Fruit fly (Drosophila melanogaster) whole organism, embryonic: ENCODE measurements around the gene Tsen2.
A peak's percentile ranks its signal among the peaks of the same experiment; 100 is the strongest.

Experiments
- Asciz ChIP-seq: fragments of 200-800 bp; sonication (Bioruptor generic); optimal IDR thresholded peaks from 2 replicates; lab custom pipeline; 2017; ENCODE audit warnings: missing biosample characterization, mild to moderate bottlenecking, missing genetic modification characterization, missing genetic modification reagents
- B-H2 ChIP-seq: fragments of 200-800 bp; sonication (Bioruptor generic); optimal IDR thresholded peaks from 2 replicates; lab custom pipeline; 2018; ENCODE audit warnings: missing biosample characterization, mild to moderate bottlenecking, missing genetic modification characterization
- Bgb ChIP-seq: fragments of 200-800 bp; sonication (Bioruptor generic); IDR thresholded peaks from 2 replicates; pipeline ENCODE4 v1.3.6; 2022; ENCODE audit warnings: missing biosample characterization, missing genetic modification characterization; ENCODE audit not compliant: partially characterized antibody
- CG12071 ChIP-seq: fragments of 200-800 bp; sonication (Bioruptor generic); optimal IDR thresholded peaks from 3 replicates; lab custom pipeline; 2018; ENCODE audit warnings: missing biosample characterization, mild to moderate bottlenecking, missing genetic modification characterization
- CG12219 ChIP-seq: fragments of 200-800 bp; sonication (Bioruptor generic); optimal IDR thresholded peaks from 3 replicates; lab custom pipeline; 2018; ENCODE audit warnings: missing biosample characterization, mild to moderate bottlenecking, missing genetic modification characterization
- CG12942 ChIP-seq: fragments of 200-800 bp; sonication (Bioruptor generic); optimal IDR thresholded peaks from 3 replicates; lab custom pipeline; 2016; ENCODE audit warnings: missing biosample characterization, missing genetic modification characterization
- CG13424 ChIP-seq: fragments of 200-800 bp; sonication (Bioruptor generic); optimal IDR thresholded peaks from 2 replicates; lab custom pipeline; 2019; ENCODE audit warnings: missing biosample characterization, mild to moderate bottlenecking, missing genetic modification characterization, moderate library complexity
- CG16813 ChIP-seq: fragments of 200-800 bp; sonication (Bioruptor generic); IDR thresholded peaks from 3 replicates; pipeline ENCODE4 v1.3.6; 2022; ENCODE audit warnings: missing biosample characterization, missing genetic modification characterization; ENCODE audit not compliant: partially characterized antibody
- CG17186 ChIP-seq: fragments of 200-800 bp; sonication (Bioruptor generic); optimal IDR thresholded peaks from 3 replicates; lab custom pipeline; 2017; ENCODE audit warnings: missing biosample characterization, missing genetic modification reagents, missing genetic modification characterization
- CG2712 ChIP-seq: fragments of 200-800 bp; optimal IDR thresholded peaks from 3 replicates; lab custom pipeline; 2019; ENCODE audit warnings: missing biosample characterization, mild to moderate bottlenecking, missing genetic modification characterization, moderate library complexity
- CG30403 ChIP-seq: fragments of 200-800 bp; sonication (Bioruptor generic); optimal IDR thresholded peaks from 3 replicates; lab custom pipeline; 2016; ENCODE audit warnings: missing biosample characterization, missing genetic modification characterization
- CG3726 ChIP-seq: fragments of 200-800 bp; sonication (Bioruptor generic); IDR thresholded peaks from 3 replicates; pipeline ENCODE4, ENCODE4 v1.3.6; 2022; ENCODE audit warnings: missing biosample characterization, missing genetic modification characterization
- CG4328 ChIP-seq: fragments of 200-800 bp; sonication (Bioruptor generic); optimal IDR thresholded peaks from 3 replicates; lab custom pipeline; 2017; ENCODE audit warnings: missing biosample characterization, missing genetic modification reagents, missing genetic modification characterization
- CG6254 ChIP-seq: fragments of 200-800 bp; sonication (Bioruptor generic); optimal IDR thresholded peaks from 3 replicates; lab custom pipeline; 2017; ENCODE audit warnings: mild to moderate bottlenecking, missing biosample characterization, missing genetic modification reagents, missing genetic modification characterization
- CG6791 ChIP-seq: fragments of 200-800 bp; sonication (Bioruptor generic); IDR thresholded peaks from 3 replicates; pipeline ENCODE4 v1.3.6; 2022; ENCODE audit warnings: missing biosample characterization, missing genetic modification characterization; ENCODE audit not compliant: partially characterized antibody
- CG8478 ChIP-seq: fragments of >200 bp; optimal IDR thresholded peaks from 2 replicates; lab custom pipeline; 2018
- Fer1 ChIP-seq: fragments of 200-800 bp; sonication (Bioruptor generic); optimal IDR thresholded peaks from 2 replicates; lab custom pipeline; 2017; ENCODE audit warnings: missing biosample characterization, mild to moderate bottlenecking, missing genetic modification characterization
- Gug ChIP-seq: fragments of 200-800 bp; sonication (Bioruptor generic); IDR thresholded peaks from 4 replicates; pipeline ENCODE4 v1.3.6; 2022; ENCODE audit warnings: missing biosample characterization, missing genetic modification characterization
- H15 ChIP-seq: fragments of 200-800 bp; sonication (Bioruptor generic); IDR thresholded peaks from 3 replicates; pipeline ENCODE4 v1.3.6; 2022; ENCODE audit warnings: missing biosample characterization, missing genetic modification characterization
- HLHmδ ChIP-seq: fragments of 200-800 bp; sonication (Bioruptor generic); optimal IDR thresholded peaks from 2 replicates; lab custom pipeline; 2018; ENCODE audit warnings: missing biosample characterization, mild to moderate bottlenecking, missing genetic modification characterization, moderate library complexity
- HmgZ ChIP-seq: fragments of 200-800 bp; sonication (Bioruptor generic); optimal IDR thresholded peaks from 2 replicates; lab custom pipeline; 2018; ENCODE audit warnings: missing biosample characterization, mild to moderate bottlenecking, missing genetic modification characterization
- Med ChIP-seq: fragments of 200-800 bp; sonication (Bioruptor generic); peaks from one replicate; lab custom pipeline; 2016; ENCODE audit warnings: missing biosample characterization, missing genetic modification characterization, mild to moderate bottlenecking, inconsistent platforms, moderate library complexity
- NFAT ChIP-seq: fragments of 200-800 bp; sonication (Bioruptor generic); IDR thresholded peaks from 2 replicates; pipeline ENCODE4 v1.3.6; 2022; ENCODE audit warnings: missing biosample characterization, missing genetic modification characterization
- Opbp ChIP-seq: fragments of 200-800 bp; sonication (Bioruptor generic); IDR thresholded peaks from 3 replicates; pipeline ENCODE4 v1.3.6; 2022; ENCODE audit warnings: missing biosample characterization, missing genetic modification characterization; ENCODE audit not compliant: partially characterized antibody
- Scr ChIP-seq: fragments of 200-800 bp; sonication (Bioruptor generic); IDR thresholded peaks from 2 replicates; pipeline ENCODE4 v1.3.6; 2022; ENCODE audit warnings: missing biosample characterization, missing genetic modification characterization; ENCODE audit not compliant: partially characterized antibody
- Sry-δ ChIP-seq: fragments of 200-800 bp; sonication (Bioruptor generic); optimal IDR thresholded peaks from 2 replicates; lab custom pipeline; 2016; ENCODE audit warnings: missing biosample characterization, missing genetic modification characterization
- Xbp1 ChIP-seq: fragments of 200-800 bp; sonication (Bioruptor generic); optimal IDR thresholded peaks from 3 replicates; lab custom pipeline; 2016; ENCODE audit warnings: missing biosample characterization, mild to moderate bottlenecking, missing genetic modification characterization
- bcd ChIP-seq: fragments of 200-800 bp; sonication (Bioruptor generic); optimal IDR thresholded peaks from 2 replicates; lab custom pipeline; 2017; ENCODE audit warnings: missing biosample characterization, mild to moderate bottlenecking, missing genetic modification characterization
- bigmax ChIP-seq: fragments of 200-800 bp; sonication (Bioruptor generic); optimal IDR thresholded peaks from 2 replicates; lab custom pipeline; 2018; ENCODE audit warnings: missing biosample characterization, mild to moderate bottlenecking, missing genetic modification characterization
- btn ChIP-seq: fragments of 200-800 bp; sonication (Bioruptor generic); optimal IDR thresholded peaks from 2 replicates; lab custom pipeline; 2016; ENCODE audit warnings: missing biosample characterization, missing genetic modification characterization
- cad ChIP-seq: fragments of >200 bp; optimal IDR thresholded peaks from 2 replicates; lab custom pipeline; 2017; ENCODE audit warnings: missing biosample characterization, missing genetic modification characterization
- cg ChIP-seq: fragments of 200-800 bp; sonication (Bioruptor generic); optimal IDR thresholded peaks from 3 replicates; lab custom pipeline; 2019; ENCODE audit warnings: missing biosample characterization, mild to moderate bottlenecking, missing genetic modification characterization, moderate library complexity
- croc ChIP-seq: fragments of 200-800 bp; sonication (Bioruptor generic); conservative IDR thresholded peaks from 3 replicates; pipeline ENCODE4 v1.3.6; 2022; ENCODE audit warnings: missing biosample characterization, missing genetic modification characterization
- crol ChIP-seq: fragments of 200-800 bp; sonication (Bioruptor generic); IDR thresholded peaks from 2 replicates; pipeline ENCODE4 v1.3.6; 2022; ENCODE audit warnings: missing biosample characterization, missing genetic modification characterization
- crp ChIP-seq, 2 experiments: fragments of 200-800 bp; sonication (Bioruptor generic); optimal IDR thresholded peaks; 2 replicates in 1 of 2; 3 replicates in 1 of 2; lab custom pipeline; 2017; ENCODE audit warnings: missing biosample characterization in 2 of 2, missing genetic modification characterization in 2 of 2, mild to moderate bottlenecking in 1 of 2, moderate library complexity in 1 of 2
- dati ChIP-seq: fragments of 200-800 bp; sonication (Bioruptor generic); IDR thresholded peaks from 2 replicates; pipeline ENCODE4 v1.3.6; 2022; ENCODE audit warnings: missing biosample characterization, missing genetic modification characterization
- dpn ChIP-seq, 2 experiments: fragments of 200-800 bp; sonication (Bioruptor generic); optimal IDR thresholded peaks; 3 replicates each; lab custom pipeline; 2016; ENCODE audit warnings: missing biosample characterization in 2 of 2, missing genetic modification characterization in 2 of 2
- dysf ChIP-seq: fragments of 200-800 bp; sonication (Bioruptor generic); IDR thresholded peaks from 3 replicates; pipeline ENCODE4 v1.3.6; 2022; ENCODE audit warnings: missing biosample characterization, missing genetic modification characterization
- gro ChIP-seq: fragments of 200-800 bp; sonication (Bioruptor generic); optimal IDR thresholded peaks from 2 replicates; lab custom pipeline; 2016; ENCODE audit warnings: missing biosample characterization, missing genetic modification characterization
- hkb ChIP-seq, 2 experiments: fragments of 200-800 bp in 1 of 2; fragments of >200 bp in 1 of 2; sonication (Bioruptor generic) in 1 of 2; IDR thresholded peaks in 1 of 2; optimal IDR thresholded peaks in 1 of 2; 2 replicates each; pipeline versions ENCODE4 v1.3.6 to Lab custom; 2017 to 2022; ENCODE audit warnings: missing biosample characterization in 1 of 2, missing genetic modification characterization in 1 of 2
- jigr1 ChIP-seq: fragments of 200-800 bp; sonication (Bioruptor generic); IDR thresholded peaks from 3 replicates; pipeline ENCODE4 v1.3.6; 2022; ENCODE audit warnings: missing biosample characterization, missing genetic modification characterization
- jing ChIP-seq: fragments of 200-800 bp; sonication (Bioruptor generic); optimal IDR thresholded peaks from 2 replicates; lab custom pipeline; 2018; ENCODE audit warnings: missing biosample characterization, mild to moderate bottlenecking, missing genetic modification characterization
- klu ChIP-seq: fragments of 200-800 bp; sonication (Bioruptor generic); IDR thresholded peaks from 2 replicates; pipeline ENCODE4 v1.3.6; 2022; ENCODE audit warnings: missing biosample characterization, missing genetic modification characterization
- nerfin-2 ChIP-seq: fragments of 200-800 bp; sonication (Bioruptor generic); IDR thresholded peaks from 2 replicates; pipeline ENCODE4 v1.3.6; 2022; ENCODE audit warnings: missing biosample characterization, missing genetic modification characterization; ENCODE audit not compliant: partially characterized antibody
- nmo ChIP-seq: fragments of 200-800 bp; sonication (Bioruptor generic); optimal IDR thresholded peaks from 2 replicates; lab custom pipeline; 2018; ENCODE audit warnings: missing biosample characterization, mild to moderate bottlenecking, missing genetic modification characterization, moderate library complexity
- prd ChIP-seq, 3 experiments: fragments of >200 bp in 2 of 3; fragments of 200-800 bp in 1 of 3; sonication (Bioruptor generic) in 1 of 3; optimal IDR thresholded peaks in 2 of 3; IDR thresholded peaks in 1 of 3; 2 replicates in 2 of 3; 3 replicates in 1 of 3; pipeline versions ENCODE4 v1.3.6 to Lab custom; 2017 to 2022; ENCODE audit warnings: missing biosample characterization in 1 of 3, missing genetic modification characterization in 1 of 3
- row ChIP-seq: fragments of 200-800 bp; sonication (Bioruptor generic); IDR thresholded peaks from 3 replicates; pipeline ENCODE4 v1.3.6; 2022; ENCODE audit warnings: missing biosample characterization, missing genetic modification characterization
- sens ChIP-seq: fragments of 200-800 bp; sonication (Bioruptor generic); peaks from one replicate; lab custom pipeline; 2016; ENCODE audit warnings: missing biosample characterization, missing genetic modification characterization
- sqz ChIP-seq: fragments of 200-800 bp; sonication (Bioruptor generic); optimal IDR thresholded peaks from 3 replicates; lab custom pipeline; 2018; ENCODE audit warnings: missing biosample characterization, mild to moderate bottlenecking, missing genetic modification characterization
- tup ChIP-seq: fragments of 200-800 bp; sonication (Bioruptor generic); optimal IDR thresholded peaks from 2 replicates; lab custom pipeline; 2016; ENCODE audit warnings: missing biosample characterization, mild to moderate bottlenecking, missing genetic modification characterization, moderate library complexity
- wdn ChIP-seq: fragments of 200-800 bp; sonication (Bioruptor generic); IDR thresholded peaks from 2 replicates; pipeline ENCODE4 v1.3.6; 2022; ENCODE audit warnings: missing biosample characterization, missing genetic modification characterization

The Tsen2 gene

DNA sequence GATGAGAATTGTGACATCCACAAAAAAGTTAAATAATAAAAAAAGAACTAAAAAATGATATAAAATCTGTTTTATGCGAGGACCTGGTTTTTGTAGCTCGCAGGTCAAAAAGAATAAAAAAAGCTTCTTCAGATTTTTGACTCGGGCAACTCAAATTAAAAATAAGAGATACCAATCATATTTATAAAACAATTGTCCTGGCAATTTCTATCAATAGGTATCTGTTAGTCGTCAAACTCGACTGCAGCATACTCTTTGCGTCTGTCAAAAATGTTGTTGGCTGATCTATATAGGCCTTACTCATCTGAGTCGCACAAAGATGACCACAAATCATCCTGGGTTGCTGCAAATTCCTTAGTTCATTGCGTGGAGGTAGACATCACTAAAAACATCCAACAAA, 7.0 kb upstream of the Tsen2 start (continued):
- TF ChIP-seq wdn: no peak
- TF ChIP-seq bcd: no peak
- TF ChIP-seq CG12071 (GFP tag; lab: Kevin White, UChicago): no peak
- TF ChIP-seq jigr1 (GFP tag; lab: Robert Waterston, UW): no peak
- TF ChIP-seq HmgZ (tag; lab: Kevin White, UChicago): no peak
- TF ChIP-seq Bgb (GFP tag; lab: Robert Waterston, UW): peak; percentile 63; the same call in 1 of the 2 replicates
- TF ChIP-seq B-H2: no peak
- peak; percentile 56 for TF ChIP-seq CG16813
- peak; percentile 4 for TF ChIP-seq sens (GFP tag; lab: Kevin White, UChicago)
- TF ChIP-seq Fer1 (GFP tag; lab: Kevin White, UChicago): no peak
- TF ChIP-seq dysf (GFP tag; lab: Robert Waterston, UW): no peak
- no peak for TF ChIP-seq H15 (GFP tag; lab: Robert Waterston, UW)
- no peak for TF ChIP-seq Opbp (GFP tag; lab: Robert Waterston, UW)
- TF ChIP-seq dati (GFP tag; lab: Robert Waterston, UW): no peak
- no peak for TF ChIP-seq sqz (GFP tag; lab: Kevin White, UChicago)
- no peak for TF ChIP-seq bigmax
- peak; percentile 26 for TF ChIP-seq Med
- TF ChIP-seq tup (GFP tag; lab: Kevin White, UChicago): no peak
- TF ChIP-seq HLHmδ: no peak
- peak; percentile 60; the same call in 1 of the 3 replicates for TF ChIP-seq CG6791
- no peak for TF ChIP-seq CG13424 (tag; lab: Kevin White, UChicago)
- TF ChIP-seq Scr (GFP tag; lab: Robert Waterston, UW): peak; percentile 40; the same call in 1 of the 2 replicates
- no peak for TF ChIP-seq Sry-δ (GFP tag; lab: Kevin White, UChicago)
- TF ChIP-seq row: no peak
- TF ChIP-seq prd (optimal IDR thresholded peaks at IDR 0.05; lab: Kevin White, UChicago): no peak
- TF ChIP-seq prd (GFP tag; IDR thresholded peaks at IDR 0.05; lab: Robert Waterston, UW): no peak
- no peak for TF ChIP-seq CG12219 (GFP tag; lab: Kevin White, UChicago)
- peak; percentile 51 for TF ChIP-seq nerfin-2 (GFP tag; lab: Robert Waterston, UW)
- TF ChIP-seq croc (GFP tag; lab: Robert Waterston, UW): no peak
- no peak for TF ChIP-seq CG4328
- no peak for TF ChIP-seq cad (GFP tag; lab: Kevin White, UChicago)
- TF ChIP-seq Asciz (GFP tag; lab: Kevin White, UChicago): no peak
- TF ChIP-seq btn (GFP tag; lab: Kevin White, UChicago): no peak
- TF ChIP-seq jing (GFP tag; lab: Kevin White, UChicago): no peak
- no peak for TF ChIP-seq CG8478
- no peak for TF ChIP-seq CG3726 (GFP tag; lab: Robert Waterston, UW)
- no peak for TF ChIP-seq CG6254 (GFP tag; lab: Kevin White, UChicago)
- TF ChIP-seq dpn (GFP tag; optimal IDR thresholded peaks at IDR 0.05; lab: Kevin White, UChicago): no peak
- TF ChIP-seq, all 482 proteins: peak for 11

DNA sequence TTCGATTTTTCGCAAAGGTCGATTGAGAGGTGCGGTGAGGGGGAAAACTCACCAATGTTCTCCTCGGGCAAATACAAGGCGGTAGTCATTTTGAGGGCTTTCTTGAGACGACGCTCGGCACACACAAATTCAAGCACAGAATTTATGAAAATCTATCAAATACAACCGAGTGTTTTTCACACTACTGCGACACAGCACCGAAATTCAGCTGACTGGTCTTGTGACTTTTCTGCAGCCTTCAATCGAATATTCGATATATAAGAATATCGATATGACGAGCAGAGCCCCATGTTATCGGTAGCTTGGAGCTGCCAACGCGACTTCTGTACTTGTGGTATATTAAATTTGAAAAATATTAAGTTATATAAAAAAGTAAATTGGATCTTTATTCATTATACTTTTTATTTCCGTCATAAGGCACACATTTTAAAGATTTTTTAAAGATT, 2.0 kb upstream of the Tsen2 start, which contains the start of gene VhaSFD:
TSS of gene VhaSFD (minus strand) at position 249 of the 446 bp plus-strand sequence.
- TF ChIP-seq Gug (GFP tag; lab: Robert Waterston, UW) (0 out of 4 replicates have a peak, but pooled peaks have one; percentile 7), NFAT (GFP tag; lab: Robert Waterston, UW) (peak; percentile 49; the same call in 1 of the 2 replicates), crp (GFP tag; optimal IDR thresholded peaks at IDR 0.05; lab: Kevin White, UChicago) (peak in 1 of 2 experiments; percentile 78), crol (peak; percentile 91), gro (GFP tag; lab: Kevin White, UChicago) (peak; percentile 10), nmo (GFP tag; lab: Kevin White, UChicago) (peak; percentile 28), cg (GFP tag; lab: Kevin White, UChicago) (peak; percentile 75), CG30403 (GFP tag; lab: Kevin White, UChicago) (peak; percentile 39), hkb (optimal IDR thresholded peaks at IDR 0.05; lab: Kevin White, UChicago) (no peak), hkb (GFP tag; IDR thresholded peaks at IDR 0.05; lab: Robert Waterston, UW) (0 out of 2 replicates have a peak, but pooled peaks have one; percentile 33), CG2712 (peak; percentile 62), Xbp1 (GFP tag; lab: Kevin White, UChicago) (peak; percentile 30), klu (GFP tag; lab: Robert Waterston, UW) (no peak), CG17186 (no peak), CG12942 (GFP tag; lab: Kevin White, UChicago) (no peak)
